Worm (Caenorhabditis elegans): ENCODE data around the gene cyn-2.
A peak's percentile ranks its signal among the peaks of the same experiment; 100 is the strongest.

cyn-2 gene

ce11 chrIII:13721066-13721465 lies 28.6 kb downstream of the cyn-2 start:
- TF ChIP-seq nhr-25 (tag; optimal IDR thresholded peaks at IDR 0.05; ENCODE audit: borderline replicate concordance, insufficient read depth) (peak; percentile 54), ama-1 (optimal IDR thresholded peaks at IDR 0.05) (no peak), zag-1 (tag; optimal IDR thresholded peaks at IDR 0.05) (no peak), snpc-4 (tag; optimal IDR thresholded peaks at IDR 0.05) (no peak), nhr-42 (GFP tag; IDR thresholded peaks at IDR 0.05) (no peak), pha-4 (GFP tag; IDR thresholded peaks at IDR 0.05) (peak; percentile 56), pha-4 (tag; optimal IDR thresholded peaks at IDR 0.05) (no peak), pqm-1 (tag; optimal IDR thresholded peaks at IDR 0.05) (no peak), mxl-3 (GFP tag; optimal IDR thresholded peaks at IDR 0.05) (peak; percentile 11), mes-2 (tag; optimal IDR thresholded peaks at IDR 0.05; ENCODE audit: poor library complexity, severe bottlenecking) (no peak), ctbp-1 (GFP tag; IDR thresholded peaks at IDR 0.05) (0 out of 2 replicates have a peak, but pooled peaks have one; percentile 34), duxl-1 (tag; optimal IDR thresholded peaks at IDR 0.05; ENCODE audit: poor library complexity) (no peak), T26A8.4 (GFP tag; IDR thresholded peaks at IDR 0.05) (peak; percentile 74), nhr-111 (GFP tag; optimal IDR thresholded peaks at IDR 0.05) (no peak), dve-1 (tag; optimal IDR thresholded peaks at IDR 0.05; ENCODE audit: insufficient read depth) (no peak), mdt-29 (GFP tag; IDR thresholded peaks at IDR 0.05) (0 out of 2 replicates have a peak, but pooled peaks have one; percentile 12), egl-43 (GFP tag; IDR thresholded peaks at IDR 0.05) (peak; percentile 83), Y75B8A.6 (GFP tag; IDR thresholded peaks at IDR 0.05) (no peak), rbr-2 (tag; optimal IDR thresholded peaks at IDR 0.05) (peak; percentile 9), ceh-44 (GFP tag; IDR thresholded peaks at IDR 0.05) (0 out of 2 replicates have a peak, but pooled peaks have one; percentile 14), spr-3 (GFP tag; optimal IDR thresholded peaks at IDR 0.05) (no peak), F37D6.2 (tag; optimal IDR thresholded peaks at IDR 0.05) (no peak), madf-5 (GFP tag; IDR thresholded peaks at IDR 0.05) (no peak), aha-1 (tag) (peak; percentile 88), hlh-30 (tag; optimal IDR thresholded peaks at IDR 0.05; ENCODE audit: insufficient read depth) (peak; percentile 42), zip-2 (tag; optimal IDR thresholded peaks at IDR 0.05) (no peak), nhr-77 (tag; optimal IDR thresholded peaks at IDR 0.05) (no peak), unc-130 (GFP tag; optimal IDR thresholded peaks at IDR 0.05) (no peak), php-3 (GFP tag; IDR thresholded peaks at IDR 0.05) (no peak; the same call in 1 of the 2 replicates), ceh-62 (tag; optimal IDR thresholded peaks at IDR 0.05) (no peak), lsy-2 (tag; optimal IDR thresholded peaks at IDR 0.05) (no peak), ceh-20 (GFP tag; IDR thresholded peaks at IDR 0.05) (peak; percentile 30; the same call in 1 of the 2 replicates), nhr-11 (tag; optimal IDR thresholded peaks at IDR 0.05) (no peak), mdl-1 (tag; optimal IDR thresholded peaks at IDR 0.05) (peak in 1 of 2 experiments; percentile 23), mep-1 (tag; optimal IDR thresholded peaks at IDR 0.05) (peak; percentile 28), nhr-41 (GFP tag; IDR thresholded peaks at IDR 0.05) (no peak), lin-1 (GFP tag; IDR thresholded peaks at IDR 0.05) (0 out of 2 replicates have a peak, but pooled peaks have one; percentile 19), ceh-32 (tag; optimal IDR thresholded peaks at IDR 0.05; ENCODE audit: poor library complexity) (no peak), set-16 (GFP tag; IDR thresholded peaks at IDR 0.05) (peak; percentile 98), snpc-1.2 (GFP tag; IDR thresholded peaks at IDR 0.05) (0 out of 2 replicates have a peak, but pooled peaks have one; percentile 39), Y5F2A.4 (GFP tag; optimal IDR thresholded peaks at IDR 0.05) (no peak), F10B5.3 (tag; optimal IDR thresholded peaks at IDR 0.05) (no peak), hlh-11 (tag; optimal IDR thresholded peaks at IDR 0.05) (peak; percentile 70), tra-1 (GFP tag; IDR thresholded peaks at IDR 0.05) (no peak), F49E8.2 (tag; optimal IDR thresholded peaks at IDR 0.05; ENCODE audit: borderline replicate concordance) (no peak), Y48G9A.11 (GFP tag; IDR thresholded peaks at IDR 0.05) (0 out of 2 replicates have a peak, but pooled peaks have one; percentile 5), nhr-102 (tag; optimal IDR thresholded peaks at IDR 0.05) (peak; percentile 16), ztf-7 (tag; optimal IDR thresholded peaks at IDR 0.05) (no peak), nhr-48 (tag; optimal IDR thresholded peaks at IDR 0.05) (no peak), nhr-6 (tag; optimal IDR thresholded peaks at IDR 0.05) (peak; percentile 10)
